Worm (Caenorhabditis elegans) whole organism, young adult: ENCODE data around the gene nspc-1.
A peak's percentile ranks its signal among the peaks of the same experiment; 100 is the strongest.
"Not testable (repeated sequence)": the region's sequence is repeated elsewhere in the genome, so short reads cannot be mapped to it uniquely, and the experiment has no call there.

ENCODE experiments used
- B0261.1 ChIP-seq: sonication (generic microtip); optimal IDR thresholded peaks from 2 replicates; lab custom pipeline; 2016; ENCODE audit warnings: mild to moderate bottlenecking, missing genetic modification characterization, moderate library complexity, missing compliant biosample characterization
- B0336.3 ChIP-seq: fragments of 200-800 bp; sonication (Bioruptor generic); IDR thresholded peaks from 2 replicates; pipeline ENCODE4 v1.3.6; 2022; ENCODE audit warnings: missing genetic modification characterization, missing compliant biosample characterization
- C06A6.2 ChIP-seq: fragments of 200-800 bp; sonication (Bioruptor generic); conservative IDR thresholded peaks from 2 replicates; pipeline ENCODE4 v1.3.6; 2022; ENCODE audit warnings: missing genetic modification characterization, missing compliant biosample characterization
- C17E4.6 ChIP-seq: fragments of 200-800 bp; sonication (Bioruptor generic); IDR thresholded peaks from 2 replicates; pipeline ENCODE4 v1.3.6; 2022; ENCODE audit warnings: missing genetic modification reagents, missing genetic modification characterization, missing compliant biosample characterization
- F33H1.4 ChIP-seq: fragments of 200-800 bp; sonication (Bioruptor generic); IDR thresholded peaks from 2 replicates; pipeline ENCODE4 v1.3.6; 2022; ENCODE audit warnings: missing genetic modification reagents, missing genetic modification characterization, missing compliant biosample characterization
- F37B4.10 ChIP-seq: fragments of 200-800 bp; sonication (Bioruptor generic); IDR thresholded peaks from 2 replicates; pipeline ENCODE4 v1.3.6; 2022; ENCODE audit warnings: missing genetic modification characterization, missing compliant biosample characterization
- F52B5.7 ChIP-seq: sonication (generic microtip); optimal IDR thresholded peaks from 2 replicates; lab custom pipeline; 2016; ENCODE audit warnings: mild to moderate bottlenecking, missing genetic modification characterization, missing compliant biosample characterization
- F57A8.1 ChIP-seq: fragments of 200-800 bp; sonication (Bioruptor generic); optimal IDR thresholded peaks from 2 replicates; lab custom pipeline; 2018; ENCODE audit warnings: mild to moderate bottlenecking, missing genetic modification characterization, moderate library complexity, missing compliant biosample characterization
- F57C9.4 ChIP-seq: sonication (generic microtip); optimal IDR thresholded peaks from 2 replicates; lab custom pipeline; 2017; ENCODE audit warnings: mild to moderate bottlenecking, missing genetic modification characterization, missing compliant biosample characterization
- Y53F4B.3 ChIP-seq: fragments of 200-800 bp; sonication (Bioruptor generic); IDR thresholded peaks from 2 replicates; pipeline ENCODE4 v1.3.6; 2022; ENCODE audit warnings: missing genetic modification reagents, missing genetic modification characterization, missing compliant biosample characterization
- Y67H2A.10 ChIP-seq: fragments of 200-800 bp; sonication (Bioruptor generic); conservative IDR thresholded peaks from 2 replicates; pipeline ENCODE4 v1.3.6; 2022; ENCODE audit warnings: missing genetic modification reagents, missing genetic modification characterization, missing compliant biosample characterization
- Y79H2A.3 ChIP-seq: fragments of 200-800 bp; sonication (Bioruptor generic); conservative IDR thresholded peaks from 2 replicates; pipeline ENCODE4 v1.3.6; 2022; ENCODE audit warnings: missing genetic modification reagents, missing genetic modification characterization, missing compliant biosample characterization
- Y95B8A.8 ChIP-seq: fragments of 200-800 bp; sonication (Bioruptor generic); IDR thresholded peaks from 2 replicates; pipeline ENCODE4 v1.3.6; 2022; ENCODE audit warnings: missing genetic modification reagents, missing genetic modification characterization, missing compliant biosample characterization
- aptf-3 ChIP-seq: fragments of 200-800 bp; sonication (Bioruptor generic); IDR thresholded peaks from 2 replicates; pipeline ENCODE4 v1.3.6; 2022; ENCODE audit warnings: missing genetic modification characterization, missing compliant biosample characterization
- atf-7 ChIP-seq: sonication (generic microtip); optimal IDR thresholded peaks from 2 replicates; lab custom pipeline; 2017; ENCODE audit warnings: mild to moderate bottlenecking, missing genetic modification characterization, missing compliant biosample characterization
- athp-1 ChIP-seq: sonication (generic microtip); optimal IDR thresholded peaks from 2 replicates; lab custom pipeline; 2017; ENCODE audit warnings: mild to moderate bottlenecking, missing genetic modification characterization, missing compliant biosample characterization
- cebp-1 ChIP-seq, 2 experiments: fragments of 200-800 bp in 1 of 2; sonication (Bioruptor generic) in 1 of 2; sonication (generic microtip) in 1 of 2; IDR thresholded peaks in 1 of 2; optimal IDR thresholded peaks in 1 of 2; 2 replicates each; pipeline versions ENCODE4 v1.3.6 to Lab custom; 2017 to 2022; ENCODE audit warnings: missing compliant biosample characterization in 2 of 2, missing genetic modification characterization in 2 of 2, mild to moderate bottlenecking in 1 of 2, missing genetic modification reagents in 1 of 2, moderate library complexity in 1 of 2
- ceh-27 ChIP-seq: fragments of 200-800 bp; sonication (Bioruptor generic); optimal IDR thresholded peaks from 2 replicates; lab custom pipeline; 2018; ENCODE audit warnings: mild to moderate bottlenecking, missing genetic modification characterization, moderate library complexity, missing compliant biosample characterization
- egl-18 ChIP-seq: fragments of 200-800 bp; sonication (Bioruptor generic); IDR thresholded peaks from 2 replicates; pipeline ENCODE4 v1.3.6; 2022; ENCODE audit warnings: missing genetic modification reagents, missing genetic modification characterization, missing compliant biosample characterization
- egrh-3 ChIP-seq: fragments of 200-800 bp; sonication (Bioruptor generic); IDR thresholded peaks from 2 replicates; pipeline ENCODE4 v1.3.6; 2022; ENCODE audit warnings: missing genetic modification reagents, missing genetic modification characterization, missing compliant biosample characterization
- ekl-4 ChIP-seq: fragments of 200-800 bp; sonication (Bioruptor generic); IDR thresholded peaks from 2 replicates; pipeline ENCODE4 v1.3.6; 2022; ENCODE audit warnings: missing genetic modification reagents, missing genetic modification characterization, missing compliant biosample characterization
- ets-4 ChIP-seq: fragments of 200-800 bp; sonication (Bioruptor generic); optimal IDR thresholded peaks from 2 replicates; lab custom pipeline; 2018; ENCODE audit warnings: mild to moderate bottlenecking, missing genetic modification characterization, missing compliant biosample characterization
- fkh-3 ChIP-seq: sonication (generic microtip); optimal IDR thresholded peaks from 2 replicates; lab custom pipeline; 2016; ENCODE audit warnings: mild to moderate bottlenecking, missing genetic modification characterization, missing compliant biosample characterization
- hlh-26 ChIP-seq: fragments of 200-800 bp; sonication (Bioruptor generic); conservative IDR thresholded peaks from 2 replicates; pipeline ENCODE4 v1.3.6; 2022; ENCODE audit warnings: missing genetic modification reagents, missing genetic modification characterization, missing compliant biosample characterization
- hrde-1 ChIP-seq: sonication (generic microtip); optimal IDR thresholded peaks from 2 replicates; lab custom pipeline; 2016; ENCODE audit warnings: missing genetic modification characterization, mild to moderate bottlenecking, missing compliant biosample characterization, moderate library complexity, missing genotype, missing genetic modification reagents, borderline replicate concordance
- let-526 ChIP-seq: fragments of 200-800 bp; sonication (Bioruptor generic); IDR thresholded peaks from 2 replicates; pipeline ENCODE4 v1.3.6; 2022; ENCODE audit warnings: missing genetic modification reagents, missing genetic modification characterization, missing compliant biosample characterization
- lsl-1 ChIP-seq: fragments of 200-800 bp; sonication (Bioruptor generic); optimal IDR thresholded peaks from 2 replicates; lab custom pipeline; 2018; ENCODE audit warnings: mild to moderate bottlenecking, missing genetic modification characterization, moderate library complexity, missing compliant biosample characterization
- lsy-27 ChIP-seq: sonication (generic microtip); optimal IDR thresholded peaks from 2 replicates; lab custom pipeline; 2017; ENCODE audit warnings: missing genetic modification characterization, mild to moderate bottlenecking, missing compliant biosample characterization, antibody characterized with exemption, missing genotype, borderline replicate concordance; ENCODE audit not compliant: insufficient read depth
- madf-3 ChIP-seq: fragments of 200-800 bp; sonication (Bioruptor generic); IDR thresholded peaks from 2 replicates; pipeline ENCODE4 v1.3.6; 2022; ENCODE audit warnings: missing genetic modification reagents, missing genetic modification characterization, missing compliant biosample characterization
- madf-8 ChIP-seq: fragments of 200-800 bp; sonication (Bioruptor generic); conservative IDR thresholded peaks from 2 replicates; pipeline ENCODE4 v1.3.6; 2022; ENCODE audit warnings: missing genetic modification reagents, missing genetic modification characterization, missing compliant biosample characterization
- mel-28 ChIP-seq: sonication (generic microtip); optimal IDR thresholded peaks from 2 replicates; lab custom pipeline; 2016; ENCODE audit warnings: borderline replicate concordance, mild to moderate bottlenecking, missing genetic modification characterization, missing compliant biosample characterization
- nhr-120 ChIP-seq: fragments of 200-800 bp; sonication (Bioruptor generic); IDR thresholded peaks from 2 replicates; pipeline ENCODE4 v1.3.6; 2022; ENCODE audit warnings: missing genetic modification characterization, missing compliant biosample characterization
- nhr-27 ChIP-seq: fragments of 200-800 bp; sonication (Bioruptor generic); optimal IDR thresholded peaks from 2 replicates; lab custom pipeline; 2018; ENCODE audit warnings: mild to moderate bottlenecking, missing genetic modification characterization, moderate library complexity, missing compliant biosample characterization
- nhr-90 ChIP-seq: sonication (generic microtip); optimal IDR thresholded peaks from 2 replicates; lab custom pipeline; 2016; ENCODE audit warnings: missing genotype, mild to moderate bottlenecking, missing genetic modification characterization, missing compliant biosample characterization
- sdz-38 ChIP-seq: sonication (generic microtip); optimal IDR thresholded peaks from 2 replicates; lab custom pipeline; 2016; ENCODE audit warnings: missing genotype, missing genetic modification characterization, missing compliant biosample characterization
- tbx-9 ChIP-seq: sonication (generic microtip); optimal IDR thresholded peaks from 2 replicates; lab custom pipeline; 2016; ENCODE audit warnings: borderline replicate concordance, missing genetic modification characterization, inconsistent platforms, missing compliant biosample characterization
- tlf-1 ChIP-seq: fragments of 200-800 bp; sonication (Bioruptor generic); optimal IDR thresholded peaks from 2 replicates; lab custom pipeline; 2018; ENCODE audit warnings: mild to moderate bottlenecking, missing genetic modification characterization, missing compliant biosample characterization
- xnd-1 ChIP-seq: sonication (generic microtip); optimal IDR thresholded peaks from 2 replicates; lab custom pipeline; 2016; ENCODE audit warnings: missing genotype, missing genetic modification reagents, missing genetic modification characterization, missing compliant biosample characterization
- ztf-18 ChIP-seq: sonication (generic microtip); optimal IDR thresholded peaks from 2 replicates; lab custom pipeline; 2016; ENCODE audit warnings: missing genotype, mild to moderate bottlenecking, missing genetic modification characterization, missing compliant biosample characterization
- ztf-25 ChIP-seq: fragments of 200-800 bp; sonication (Bioruptor generic); IDR thresholded peaks from 2 replicates; pipeline ENCODE4 v1.3.6; 2022; ENCODE audit warnings: missing genetic modification reagents, missing genetic modification characterization, missing compliant biosample characterization
- ztf-3 ChIP-seq: fragments of 200-800 bp; sonication (Bioruptor generic); optimal IDR thresholded peaks from 2 replicates; lab custom pipeline; 2018; ENCODE audit warnings: mild to moderate bottlenecking, missing genetic modification characterization, missing compliant biosample characterization

nspc-1 gene

DNA sequence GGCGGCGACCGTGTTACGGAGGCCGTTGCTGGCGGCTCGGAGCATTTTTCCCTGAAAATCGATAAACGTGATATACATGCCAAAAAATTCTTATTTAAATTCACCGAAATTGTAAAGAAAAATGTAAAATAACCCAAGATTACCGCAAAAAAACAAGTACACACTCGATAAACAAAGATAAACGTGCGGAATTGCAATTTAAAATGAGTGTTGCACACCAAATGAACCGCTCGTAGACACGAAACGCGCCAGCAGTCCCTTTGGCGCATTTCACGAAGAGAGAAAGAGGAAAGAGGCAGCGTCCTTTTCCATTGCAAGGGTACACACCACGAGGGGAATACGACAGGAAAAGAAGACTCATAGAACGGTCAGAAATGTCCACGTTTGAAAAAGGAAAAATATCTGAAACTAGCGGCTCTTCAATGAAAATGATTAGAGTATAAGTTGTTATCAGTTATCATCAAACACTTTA lies 11.1 kb upstream of the nspc-1 start, which contains the start of gene sdha-1 (continued):
- TF ChIP-seq C17E4.6 (GFP tag; lab: Robert Waterston, UW) (no peak), Y53F4B.3 (GFP tag; lab: Robert Waterston, UW) (no peak), Y79H2A.3 (no peak), F57A8.1 (GFP tag; lab: Kevin White, UChicago) (no peak), aptf-3 (no peak), mel-28 (tag; lab: Kevin White, UChicago) (no peak), sdz-38 (no peak), B0336.3 (GFP tag; lab: Robert Waterston, UW) (peak; percentile 69), Y67H2A.10 (GFP tag; lab: Robert Waterston, UW) (no peak), F33H1.4 (GFP tag; lab: Robert Waterston, UW) (no peak), ets-4 (peak; percentile 64), madf-3 (GFP tag; lab: Robert Waterston, UW) (no peak), B0261.1 (tag; lab: Kevin White, UChicago) (no peak), cebp-1 (GFP tag; IDR thresholded peaks at IDR 0.05; lab: Robert Waterston, UW) (peak; percentile 30; the same call in 1 of the 2 replicates), cebp-1 (tag; optimal IDR thresholded peaks at IDR 0.05; lab: Kevin White, UChicago) (peak; percentile 86), F37B4.10 (GFP tag; lab: Robert Waterston, UW) (no peak), hlh-26 (GFP tag; lab: Robert Waterston, UW) (no peak), nhr-27 (tag; lab: Kevin White, UChicago) (no peak), let-526 (GFP tag; lab: Robert Waterston, UW) (peak; percentile 59; the same call in 1 of the 2 replicates), tbx-9 (tag; lab: Kevin White, UChicago) (no peak), ztf-18 (tag; lab: Kevin White, UChicago) (peak; percentile 94), hrde-1 (tag; lab: Kevin White, UChicago) (no peak), lsy-27 (tag; lab: Kevin White, UChicago) (no peak), ztf-3 (GFP tag; lab: Kevin White, UChicago) (no peak), atf-7 (peak; percentile 37), nhr-120 (GFP tag; lab: Robert Waterston, UW) (no peak), lsl-1 (no peak), egl-18 (GFP tag; lab: Robert Waterston, UW) (no peak), fkh-3 (tag; lab: Kevin White, UChicago) (no peak), madf-8 (GFP tag; lab: Robert Waterston, UW) (no peak), egrh-3 (no peak), ztf-25 (GFP tag; lab: Robert Waterston, UW) (no peak), F57C9.4 (tag; lab: Kevin White, UChicago) (no peak), athp-1 (tag; lab: Kevin White, UChicago) (peak; percentile 21), Y95B8A.8 (GFP tag; lab: Robert Waterston, UW) (no peak), F52B5.7 (tag; lab: Kevin White, UChicago) (no peak), ceh-27 (GFP tag; lab: Kevin White, UChicago) (peak; percentile 83), tlf-1 (GFP tag; lab: Kevin White, UChicago) (peak; percentile 40), xnd-1 (tag; lab: Kevin White, UChicago) (no peak)
- TF ChIP-seq, all 124 proteins: peak for 41

DNA sequence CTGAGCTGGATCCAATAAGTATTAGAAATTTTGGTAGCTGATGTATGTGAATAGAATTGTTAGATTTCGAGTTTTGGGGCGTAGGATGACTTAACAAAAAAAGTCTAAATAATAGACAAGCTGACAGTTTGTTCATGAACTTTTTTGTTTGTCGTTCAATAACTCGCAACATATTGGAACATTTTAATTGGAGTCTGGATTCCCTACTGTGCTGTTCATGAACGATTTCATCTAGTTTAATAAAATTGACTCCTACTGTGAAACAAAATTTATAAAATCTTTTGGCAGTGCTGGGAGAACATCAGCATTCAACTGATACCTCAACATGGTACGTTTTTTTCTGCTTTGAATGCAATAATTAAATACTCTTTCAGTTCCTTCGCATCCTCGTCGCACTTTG lies 6.7 kb upstream of the nspc-1 start, which contains the start of gene nspc-7:
Gene nspc-7 (plus strand): TSS at position 301 of the 400 bp plus-strand sequence.
- TF ChIP-seq nhr-90; C06A6.2; ekl-4 (GFP tag; lab: Robert Waterston, UW): not testable (repeated sequence)
